Worm (Caenorhabditis elegans): Measurements from ENCODE around the gene nlp-14.

- TF ChIP-seq unc-62 (GFP tag; optimal IDR thresholded peaks at IDR 0.05) (no peak), unc-39 (tag; optimal IDR thresholded peaks at IDR 0.05) (no peak), elt-3 (tag; optimal IDR thresholded peaks at IDR 0.05) (no peak), nhr-12 (tag; optimal IDR thresholded peaks at IDR 0.05) (no peak), pha-4 (tag; optimal IDR thresholded peaks at IDR 0.05) (no peak), nhr-76 (tag; optimal IDR thresholded peaks at IDR 0.05) (no peak), nhr-28 (tag; optimal IDR thresholded peaks at IDR 0.05) (no peak), mep-1 (tag; optimal IDR thresholded peaks at IDR 0.05) (no peak), nhr-237 (tag; optimal IDR thresholded peaks at IDR 0.05) (no peak), blmp-1 (tag; optimal IDR thresholded peaks at IDR 0.05) (no peak), tbx-8 (GFP tag; optimal IDR thresholded peaks at IDR 0.05) (no peak), sptf-1 (tag; optimal IDR thresholded peaks at IDR 0.05) (no peak)
Observed at ce11 chrX:8931647-8932046, 12.4 kb upstream of the nlp-14 start.

Measured in whole organism, mixed stage, embryonic.